Worm (Caenorhabditis elegans) whole organism, late embryonic: ENCODE measurements around the gene tbx-35.

Source experiments
- C08G9.2 ChIP-seq: sonication (generic microtip); optimal IDR thresholded peaks from 2 replicates; lab custom pipeline; 2016; ENCODE audit warnings: mild to moderate bottlenecking, missing genetic modification characterization, moderate library complexity, missing compliant biosample characterization
- F13H6.1 ChIP-seq: sonication (generic microtip); optimal IDR thresholded peaks from 2 replicates; lab custom pipeline; 2016; ENCODE audit warnings: missing genetic modification characterization, missing compliant biosample characterization
- ahr-1 ChIP-seq: sonication (generic microtip); optimal IDR thresholded peaks from 2 replicates; lab custom pipeline; 2016; ENCODE audit warnings: missing genetic modification characterization, missing compliant biosample characterization
- ceh-45 ChIP-seq: fragments of 200-800 bp; sonication (Bioruptor generic); IDR thresholded peaks from 2 replicates; pipeline ENCODE4 v1.3.6; 2022; ENCODE audit warnings: missing genetic modification reagents, missing genetic modification characterization, missing compliant biosample characterization
- ceh-9 ChIP-seq: sonication (generic microtip); optimal IDR thresholded peaks from 2 replicates; lab custom pipeline; 2016; ENCODE audit warnings: mild to moderate bottlenecking, missing genetic modification characterization, inconsistent platforms, missing compliant biosample characterization
- elt-2 ChIP-seq: sonication (generic microtip); optimal IDR thresholded peaks from 2 replicates; lab custom pipeline; 2016; ENCODE audit warnings: missing genetic modification reagents, missing genetic modification characterization, missing compliant biosample characterization
- fkh-10 ChIP-seq: fragments of 150-350 bp; optimal IDR thresholded peaks from 2 replicates; lab custom pipeline; 2014; ENCODE audit warnings: missing biosample characterization, missing genetic modification reagents, missing genetic modification characterization
- fkh-6 ChIP-seq: sonication (generic microtip); optimal IDR thresholded peaks from 2 replicates; lab custom pipeline; 2016; ENCODE audit warnings: missing genetic modification characterization, missing compliant biosample characterization
- pag-3 ChIP-seq: sonication (generic microtip); optimal IDR thresholded peaks from 2 replicates; lab custom pipeline; 2016; ENCODE audit warnings: missing compliant biosample characterization, missing genetic modification characterization, borderline replicate concordance
- pat-9 ChIP-seq: fragments of 200-800 bp; sonication (Bioruptor generic); optimal IDR thresholded peaks from 2 replicates; lab custom pipeline; 2018; ENCODE audit warnings: mild to moderate bottlenecking, missing genetic modification characterization, moderate library complexity, missing compliant biosample characterization
- pha-4 ChIP-seq: fragments of 150-350 bp; optimal IDR thresholded peaks from 2 replicates; lab custom pipeline; 2018; ENCODE audit warnings: missing biosample characterization, missing genetic modification reagents, missing genetic modification characterization
- rnt-1 ChIP-seq: sonication (generic microtip); optimal IDR thresholded peaks from 2 replicates; lab custom pipeline; 2016; ENCODE audit warnings: missing genetic modification characterization, missing compliant biosample characterization
- tbx-2 ChIP-seq: sonication (generic microtip); optimal IDR thresholded peaks from 2 replicates; lab custom pipeline; 2016; ENCODE audit warnings: missing genetic modification characterization, missing compliant biosample characterization
- unc-86 ChIP-seq: sonication (generic microtip); optimal IDR thresholded peaks from 2 replicates; lab custom pipeline; 2016; ENCODE audit warnings: missing genetic modification characterization, missing compliant biosample characterization

- TF ChIP-seq elt-2 (tag; lab: Kevin White, UChicago): peak; percentile 6
- TF ChIP-seq ceh-45 (GFP tag; lab: Robert Waterston, UW): no peak
- TF ChIP-seq fkh-6 (tag; lab: Kevin White, UChicago): no peak
- TF ChIP-seq pha-4: no peak
- no peak for TF ChIP-seq rnt-1 (tag; lab: Kevin White, UChicago)
- TF ChIP-seq F13H6.1 (tag; lab: Kevin White, UChicago): no peak
- no peak for TF ChIP-seq pat-9 (tag; lab: Kevin White, UChicago)
- no peak for TF ChIP-seq C08G9.2 (tag; lab: Kevin White, UChicago)
- no peak for TF ChIP-seq ahr-1
- no peak for TF ChIP-seq unc-86 (tag; lab: Kevin White, UChicago)
- TF ChIP-seq pag-3 (tag; lab: Kevin White, UChicago): no peak
- TF ChIP-seq fkh-10: no peak
- TF ChIP-seq ceh-9 (tag; lab: Kevin White, UChicago): no peak
- TF ChIP-seq tbx-2 (tag; lab: Kevin White, UChicago): no peak
Measured at ce11 chrII:5505820-5506287, 19.3 kb downstream of the tbx-35 start, which contains the start of gene npp-24.
